Fruit fly (Drosophila melanogaster): ENCODE data around the gene Axn.
A peak's percentile ranks its signal among the peaks of the same experiment; 100 is the strongest.

Axn gene

DNA sequence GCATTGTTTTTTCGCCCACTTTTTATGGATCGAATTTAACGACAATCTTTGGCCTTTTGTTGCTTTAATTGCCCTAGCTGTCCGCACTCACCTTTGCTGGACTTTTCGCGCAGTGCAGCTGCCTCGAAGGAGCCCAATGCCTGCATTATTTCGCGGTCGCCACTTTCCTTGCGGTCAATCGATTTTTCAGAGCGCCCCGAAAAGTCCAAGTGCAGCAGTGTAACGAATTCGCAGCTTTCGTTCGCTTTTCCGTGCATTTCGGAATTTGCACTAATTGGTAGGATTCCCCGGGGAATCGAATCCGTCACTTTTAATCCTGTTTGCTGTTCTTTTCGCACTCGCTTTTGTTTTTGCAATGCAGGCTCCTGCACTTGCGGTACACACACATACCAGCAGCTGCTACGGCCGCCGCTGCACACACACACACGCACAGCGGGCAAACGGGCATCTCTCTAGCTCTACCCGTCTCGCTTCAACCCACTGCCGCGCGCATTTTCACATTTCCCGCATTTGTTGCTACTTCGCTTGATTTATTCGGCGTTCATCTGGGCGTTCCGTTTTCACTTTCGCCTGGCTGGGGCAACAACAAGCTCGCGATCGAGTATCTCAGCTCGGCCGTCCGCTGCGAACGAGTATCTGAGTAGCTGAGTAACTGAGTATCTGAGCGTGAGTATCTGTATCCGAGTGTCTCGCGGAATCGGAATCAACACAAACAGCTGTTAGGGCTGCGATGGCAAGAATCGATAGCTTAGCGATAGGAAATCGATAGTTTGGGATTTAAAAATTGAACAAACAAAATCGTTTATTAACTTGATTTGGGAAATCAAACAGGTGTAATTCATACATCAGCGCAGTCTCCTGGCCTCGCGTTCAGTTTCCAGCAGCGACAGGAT, 837 bp upstream of the Axn start, which contains the start of gene Mgat2 (continued):
- TF ChIP-seq lov (optimal IDR thresholded peaks at IDR 0.05) (no peak), lov (GFP tag; IDR thresholded peaks at IDR 0.05) (0 out of 3 replicates have a peak, but pooled peaks have one; percentile 29), slou (GFP tag; optimal IDR thresholded peaks at IDR 0.05) (no peak), CG7271 (tag; optimal IDR thresholded peaks at IDR 0.05) (peak; percentile 13), CG4854 (GFP tag; optimal IDR thresholded peaks at IDR 0.05) (no peak), CG2116 (GFP tag; optimal IDR thresholded peaks at IDR 0.05) (no peak), sd (tag; optimal IDR thresholded peaks at IDR 0.05) (peak; percentile 82), gt (GFP tag; IDR thresholded peaks at IDR 0.05) (peak; percentile 33; the same call in 1 of the 2 replicates), CG13424 (tag; optimal IDR thresholded peaks at IDR 0.05) (peak; percentile 27), sna (GFP tag; IDR thresholded peaks at IDR 0.05; ENCODE audit: partially characterized antibody) (peak; percentile 91), Jarid2 (GFP tag; optimal IDR thresholded peaks at IDR 0.05) (peak; percentile 87), Stat92E (GFP tag; optimal IDR thresholded peaks at IDR 0.05) (peak in 1 of 3 experiments; percentile 88), CG12104 (GFP tag; optimal IDR thresholded peaks at IDR 0.05) (no peak), oc (tag; optimal IDR thresholded peaks at IDR 0.05) (peak; percentile 57), CG17802 (tag; optimal IDR thresholded peaks at IDR 0.05) (no peak), Ets97D (GFP tag; optimal IDR thresholded peaks at IDR 0.05) (no peak), Tbp (GFP tag; optimal IDR thresholded peaks at IDR 0.05) (no peak), CG16815 (GFP tag; optimal IDR thresholded peaks at IDR 0.05) (no peak), trem (tag; optimal IDR thresholded peaks at IDR 0.05) (no peak), sob (GFP tag; IDR thresholded peaks at IDR 0.05) (peak; percentile 37; the same call in 1 of the 2 replicates), zen2 (GFP tag; IDR thresholded peaks at IDR 0.05; ENCODE audit: partially characterized antibody) (peak; percentile 90), CG10959 (GFP tag; IDR thresholded peaks at IDR 0.05) (no peak), seq (GFP tag; IDR thresholded peaks at IDR 0.05) (no peak), ken (GFP tag; IDR thresholded peaks at IDR 0.05) (no peak), CG10431 (GFP tag; optimal IDR thresholded peaks at IDR 0.05) (peak; percentile 77), kah (GFP tag; optimal IDR thresholded peaks at IDR 0.05) (peak; percentile 58), CG17361 (GFP tag; IDR thresholded peaks at IDR 0.05) (peak; percentile 5; the same call in 1 of the 3 replicates), CG12391 (tag; optimal IDR thresholded peaks at IDR 0.05) (peak; percentile 6), CG33213 (GFP tag; optimal IDR thresholded peaks at IDR 0.05) (peak; percentile 5), B-H1 (GFP tag; IDR thresholded peaks at IDR 0.05) (no peak), lola (GFP tag; optimal IDR thresholded peaks at IDR 0.05) (peak in 1 of 3 experiments; percentile 8), Sin3A (optimal IDR thresholded peaks at IDR 0.05) (no peak), Hmx (GFP tag; optimal IDR thresholded peaks at IDR 0.05) (no peak), Doc3 (GFP tag; IDR thresholded peaks at IDR 0.05; ENCODE audit: partially characterized antibody) (peak; percentile 94), sens (GFP tag) (peak; percentile 65), CoRest (tag; optimal IDR thresholded peaks at IDR 0.05) (no peak), gsb (GFP tag; IDR thresholded peaks at IDR 0.05) (no peak), Awh (GFP tag; IDR thresholded peaks at IDR 0.05) (peak; percentile 67; the same call in 1 of the 2 replicates), Hand (GFP tag; optimal IDR thresholded peaks at IDR 0.05) (peak; percentile 31), HLH3B (GFP tag; IDR thresholded peaks at IDR 0.05) (no peak), CG4820 (GFP tag; optimal IDR thresholded peaks at IDR 0.05) (no peak), gfzf (GFP tag; optimal IDR thresholded peaks at IDR 0.05) (no peak), CG3281 (GFP tag; optimal IDR thresholded peaks at IDR 0.05) (no peak), dan (GFP tag; IDR thresholded peaks at IDR 0.05) (no peak), Rfx (GFP tag; IDR thresholded peaks at IDR 0.05) (peak; percentile 37; the same call in 1 of the 2 replicates), CG34224 (GFP tag; IDR thresholded peaks at IDR 0.05; ENCODE audit: partially characterized antibody) (peak; percentile 97), CG7786 (GFP tag; optimal IDR thresholded peaks at IDR 0.05) (no peak), ssp (GFP tag; IDR thresholded peaks at IDR 0.05) (no peak), grn (GFP tag; optimal IDR thresholded peaks at IDR 0.05) (peak; percentile 27)

Data from whole organism, embryonic.